Fruit fly (Drosophila melanogaster) whole organism, wandering third instar larva: ENCODE measurements around the gene Mipp1.
A peak's percentile ranks its signal among the peaks of the same experiment; 100 is the strongest.

ENCODE experiments used
- Abd-B ChIP-seq: fragments of >200 bp; optimal IDR thresholded peaks from 2 replicates; lab custom pipeline; 2017; ENCODE audit warnings: missing biosample characterization, missing genetic modification characterization
- CG32264 ChIP-seq: fragments of 200-800 bp; sonication (Bioruptor generic); optimal IDR thresholded peaks from 2 replicates; lab custom pipeline; 2016; ENCODE audit warnings: missing biosample characterization, missing genetic modification characterization
- CG9705 ChIP-seq: fragments of 200-800 bp; sonication (Bioruptor generic); optimal IDR thresholded peaks from 2 replicates; lab custom pipeline; 2018; ENCODE audit warnings: missing biosample characterization, mild to moderate bottlenecking, missing genetic modification characterization
- CrebA ChIP-seq: fragments of 200-800 bp; sonication (Bioruptor generic); optimal IDR thresholded peaks from 2 replicates; lab custom pipeline; 2016; ENCODE audit warnings: missing biosample characterization, mild to moderate bottlenecking, missing genetic modification characterization, borderline replicate concordance
- Dfd ChIP-seq: fragments of >200 bp; optimal IDR thresholded peaks from 2 replicates; lab custom pipeline; 2017; ENCODE audit warnings: missing biosample characterization, missing genetic modification characterization
- Dif ChIP-seq: fragments of 200-275, 200-300 bp; sonication (Bioruptor generic); optimal IDR thresholded peaks from 2 replicates; lab custom pipeline; 2018; ENCODE audit warnings: missing biosample characterization, missing genetic modification characterization; ENCODE audit not compliant: partially characterized antibody
- GATAd ChIP-seq: sonication (Bioruptor generic); optimal IDR thresholded peaks from 2 replicates; lab custom pipeline; 2016; ENCODE audit warnings: missing biosample characterization, missing genetic modification characterization
- HLH106 ChIP-seq: fragments of 200-800 bp; optimal IDR thresholded peaks from 3 replicates; lab custom pipeline; 2019; ENCODE audit warnings: missing biosample characterization, mild to moderate bottlenecking, missing genetic modification characterization, moderate library complexity
- Hnf4 ChIP-seq: fragments of 200-800 bp; sonication (Bioruptor generic); optimal IDR thresholded peaks from 2 replicates; lab custom pipeline; 2016; ENCODE audit warnings: missing biosample characterization, mild to moderate bottlenecking, missing genetic modification characterization
- Hr78 ChIP-seq: fragments of >200 bp; optimal IDR thresholded peaks from 2 replicates; lab custom pipeline; 2017; ENCODE audit warnings: missing biosample characterization, missing genetic modification characterization
- Hr83 ChIP-seq: fragments of 200-300 bp; sonication (Bioruptor generic); optimal IDR thresholded peaks from 2 replicates; lab custom pipeline; 2016; ENCODE audit warnings: missing biosample characterization, mild to moderate bottlenecking, missing genetic modification characterization, moderate library complexity; ENCODE audit not compliant: poor library complexity, severe bottlenecking
- Jra ChIP-seq: sonication (Bioruptor generic); optimal IDR thresholded peaks from 2 replicates; lab custom pipeline; 2016; ENCODE audit warnings: missing biosample characterization, missing genetic modification characterization
- Mio ChIP-seq: sonication (Bioruptor generic); optimal IDR thresholded peaks from 2 replicates; lab custom pipeline; 2016; ENCODE audit warnings: missing biosample characterization, missing genetic modification characterization
- Myc ChIP-seq: fragments of >200 bp; optimal IDR thresholded peaks from 2 replicates; lab custom pipeline; 2017
- N ChIP-seq: fragments of >200 bp; optimal IDR thresholded peaks from 2 replicates; lab custom pipeline; 2018; ENCODE audit warnings: missing biosample characterization, missing external identifiers, missing genetic modification characterization
- OdsH ChIP-seq: fragments of 200-800 bp; sonication (Bioruptor generic); optimal IDR thresholded peaks from 2 replicates; lab custom pipeline; 2016; ENCODE audit warnings: missing biosample characterization, mild to moderate bottlenecking, missing genetic modification characterization
- Rel ChIP-seq, 2 experiments: fragments of 200-800 bp; sonication (Bioruptor generic) in 1 of 2; optimal IDR thresholded peaks; 2 replicates in 1 of 2; 3 replicates in 1 of 2; lab custom pipeline; 2016 to 2019; ENCODE audit warnings: mild to moderate bottlenecking in 2 of 2, missing biosample characterization in 2 of 2, missing genetic modification characterization in 2 of 2, moderate library complexity in 1 of 2
- Sp1 ChIP-seq: fragments of 200-800 bp; sonication (Bioruptor generic); optimal IDR thresholded peaks from 3 replicates; lab custom pipeline; 2019; ENCODE audit warnings: missing biosample characterization, mild to moderate bottlenecking, missing genetic modification characterization, moderate library complexity
- Vsx2 ChIP-seq: fragments of 200-300, 225-300 bp; sonication (Bioruptor generic); optimal IDR thresholded peaks from 2 replicates; lab custom pipeline; 2018; ENCODE audit warnings: missing biosample characterization, missing genetic modification characterization; ENCODE audit not compliant: partially characterized antibody
- br ChIP-seq: fragments of 200-800 bp; sonication (Bioruptor generic); optimal IDR thresholded peaks from 2 replicates; lab custom pipeline; 2016; ENCODE audit warnings: missing biosample characterization, missing genetic modification characterization
- brk ChIP-seq: fragments of 200-800 bp; sonication (Bioruptor generic); optimal IDR thresholded peaks from 2 replicates; lab custom pipeline; 2016; ENCODE audit warnings: missing biosample characterization, mild to moderate bottlenecking, missing genetic modification characterization
- dl ChIP-seq, 2 experiments: fragments of 175-275, 200-275 bp in 1 of 2; fragments of 200-275 bp in 1 of 2; sonication (Bioruptor generic); optimal IDR thresholded peaks; lab custom pipeline; 2018; ENCODE audit warnings: mild to moderate bottlenecking in 2 of 2, missing biosample characterization in 2 of 2, missing genetic modification characterization in 2 of 2, moderate library complexity in 2 of 2; ENCODE audit not compliant: partially characterized antibody in 2 of 2, insufficient read depth in 1 of 2
- dmrt93B ChIP-seq: fragments of 200-800 bp; sonication (Bioruptor generic); optimal IDR thresholded peaks from 2 replicates; lab custom pipeline; 2018; ENCODE audit warnings: missing biosample characterization, mild to moderate bottlenecking, missing genetic modification characterization
- dsf ChIP-seq: sonication (Bioruptor generic); optimal IDR thresholded peaks from 2 replicates; lab custom pipeline; 2016; ENCODE audit warnings: missing biosample characterization, missing genetic modification characterization, borderline replicate concordance
- ey ChIP-seq: fragments of 200-800 bp; sonication (Bioruptor generic); optimal IDR thresholded peaks from 2 replicates; lab custom pipeline; 2016; ENCODE audit warnings: missing biosample characterization, missing genetic modification characterization
- foxo ChIP-seq, 2 experiments: fragments of 200-800 bp; sonication (Bioruptor generic); optimal IDR thresholded peaks; 2 replicates in 1 of 2; 3 replicates in 1 of 2; lab custom pipeline; 2016 to 2017; ENCODE audit warnings: missing biosample characterization in 2 of 2, missing genetic modification characterization in 2 of 2
- fru ChIP-seq: fragments of 200-800 bp; sonication (Bioruptor generic); optimal IDR thresholded peaks from 3 replicates; lab custom pipeline; 2016; ENCODE audit warnings: missing biosample characterization, mild to moderate bottlenecking, missing genetic modification characterization
- h ChIP-seq: fragments of 200-800 bp; sonication (Bioruptor generic); optimal IDR thresholded peaks from 3 replicates; lab custom pipeline; 2016; ENCODE audit warnings: missing biosample characterization, mild to moderate bottlenecking, missing genetic modification characterization
- jim ChIP-seq: fragments of 175-275, 200-325 bp; sonication (Bioruptor generic); optimal IDR thresholded peaks from 2 replicates; lab custom pipeline; 2016; ENCODE audit warnings: missing biosample characterization, mild to moderate bottlenecking, missing genetic modification characterization
- lola ChIP-seq: fragments of >200 bp; optimal IDR thresholded peaks from 2 replicates; lab custom pipeline; 2017; ENCODE audit warnings: missing biosample characterization, missing genetic modification characterization
- pan ChIP-seq: fragments of >200 bp; optimal IDR thresholded peaks from 2 replicates; lab custom pipeline; 2017
- psq ChIP-seq: fragments of 200-800 bp; sonication (Bioruptor generic); optimal IDR thresholded peaks from 3 replicates; lab custom pipeline; 2017; ENCODE audit warnings: missing biosample characterization, mild to moderate bottlenecking, missing genetic modification characterization, moderate library complexity
- rgr ChIP-seq: fragments of 200-800 bp; sonication (Bioruptor generic); optimal IDR thresholded peaks from 3 replicates; lab custom pipeline; 2016; ENCODE audit warnings: missing biosample characterization, mild to moderate bottlenecking, missing genetic modification characterization
- sage ChIP-seq: fragments of 200-800 bp; sonication (Bioruptor generic); optimal IDR thresholded peaks from 2 replicates; lab custom pipeline; 2016; ENCODE audit warnings: missing biosample characterization, mild to moderate bottlenecking, missing genetic modification characterization
- sv ChIP-seq: fragments of 200-800 bp; sonication (Bioruptor generic); optimal IDR thresholded peaks from 3 replicates; lab custom pipeline; 2016; ENCODE audit warnings: missing biosample characterization, missing genetic modification characterization
- tai ChIP-seq: sonication (Bioruptor generic); optimal IDR thresholded peaks from 2 replicates; lab custom pipeline; 2016; ENCODE audit warnings: missing biosample characterization, missing genetic modification characterization
- usp ChIP-seq: fragments of >200 bp; optimal IDR thresholded peaks from 2 replicates; lab custom pipeline; 2017; ENCODE audit warnings: missing biosample characterization, missing genetic modification characterization
- woc ChIP-seq: sonication (Bioruptor generic); optimal IDR thresholded peaks from 2 replicates; lab custom pipeline; 2016; ENCODE audit warnings: missing biosample characterization, mild to moderate bottlenecking, missing genetic modification characterization

The Mipp1 gene

DNA sequence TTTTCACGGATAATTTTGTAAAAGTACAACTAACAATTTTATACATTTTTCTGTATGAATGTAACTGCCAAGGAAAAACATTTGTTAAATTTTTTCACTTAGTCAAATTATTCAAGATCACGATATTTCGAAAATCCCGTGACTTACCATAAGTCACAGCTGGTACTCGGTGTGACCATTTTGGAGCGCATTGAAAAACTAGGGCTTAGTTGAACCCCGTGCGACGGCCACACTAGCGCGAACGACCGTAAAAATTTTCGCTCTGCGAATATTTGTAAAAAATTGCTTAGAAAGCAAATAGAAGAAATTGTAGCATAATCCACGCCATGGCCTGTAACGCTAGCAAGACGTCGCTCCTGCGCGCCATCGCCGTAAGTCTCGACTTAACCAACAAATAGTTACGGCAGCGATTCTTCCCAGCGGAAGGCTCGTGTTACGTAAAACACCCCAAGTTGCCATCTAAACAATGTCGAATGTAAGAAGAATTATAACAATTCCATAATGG lies 11.0 kb upstream of the Mipp1 start, which contains the start of gene UQCR-C2:
UQCR-C2 (plus strand) TSS at position 51 of the 505 bp plus-strand sequence.
- TF ChIP-seq Rel (GFP tag; optimal IDR thresholded peaks at IDR 0.05; lab: Kevin White, UChicago) = no peak
- peak; percentile 46 for TF ChIP-seq Rel (tag; optimal IDR thresholded peaks at IDR 0.05; lab: Kevin White, UChicago)
- TF ChIP-seq OdsH (GFP tag; lab: Kevin White, UChicago) = no peak
- TF ChIP-seq woc (GFP tag; lab: Kevin White, UChicago) = peak; percentile 87
- no peak for TF ChIP-seq CG9705 (GFP tag; lab: Kevin White, UChicago)
- peak; percentile 13 for TF ChIP-seq HLH106
- TF ChIP-seq tai (GFP tag; lab: Kevin White, UChicago) = no peak
- TF ChIP-seq ey (GFP tag; lab: Kevin White, UChicago) = no peak
- TF ChIP-seq sv (GFP tag; lab: Kevin White, UChicago) = no peak
- TF ChIP-seq Hr83 (GFP tag; lab: Kevin White, UChicago) = peak; percentile 8
- TF ChIP-seq fru (GFP tag; lab: Kevin White, UChicago) = no peak
- TF ChIP-seq N (GFP tag; lab: Kevin White, UChicago) = no peak
- no peak for TF ChIP-seq Myc (lab: Kevin White, UChicago)
- no peak for TF ChIP-seq brk (GFP tag; lab: Kevin White, UChicago)
- TF ChIP-seq lola (GFP tag; lab: Kevin White, UChicago) = no peak
- TF ChIP-seq Dfd = no peak
- TF ChIP-seq Hnf4 (GFP tag; lab: Kevin White, UChicago) = no peak
- no peak for TF ChIP-seq usp (GFP tag; lab: Kevin White, UChicago)
- no peak for TF ChIP-seq Mio (GFP tag; lab: Kevin White, UChicago)
- no peak for TF ChIP-seq CG32264 (GFP tag; lab: Kevin White, UChicago)
- TF ChIP-seq Hr78 (GFP tag; lab: Kevin White, UChicago) = no peak
- no peak for TF ChIP-seq pan (lab: Kevin White, UChicago)
- TF ChIP-seq rgr = peak; percentile 63
- peak in 1 of 2 experiments; percentile 2 for TF ChIP-seq foxo (GFP tag; optimal IDR thresholded peaks at IDR 0.05; lab: Kevin White, UChicago)
- no peak for TF ChIP-seq dmrt93B (GFP tag; lab: Kevin White, UChicago)
- TF ChIP-seq Jra (GFP tag; lab: Kevin White, UChicago) = no peak
- TF ChIP-seq dsf (GFP tag; lab: Kevin White, UChicago) = no peak
- no peak for TF ChIP-seq h (GFP tag; lab: Kevin White, UChicago)
- no peak for TF ChIP-seq Abd-B
- TF ChIP-seq Vsx2 (GFP tag; lab: Kevin White, UChicago) = no peak
- TF ChIP-seq psq (GFP tag; lab: Kevin White, UChicago) = no peak
- TF ChIP-seq jim (GFP tag; lab: Kevin White, UChicago) = no peak
- no peak for TF ChIP-seq CrebA (GFP tag; lab: Kevin White, UChicago)
- no peak for TF ChIP-seq br (GFP tag; lab: Kevin White, UChicago)
- peak; percentile 10 for TF ChIP-seq Dif (GFP tag; lab: Kevin White, UChicago)
- TF ChIP-seq dl (GFP tag; optimal IDR thresholded peaks at IDR 0.05; lab: Kevin White, UChicago; ENCODE audit: insufficient read depth in 1 of 2, partially characterized antibody in 2 of 2) = no peak
- TF ChIP-seq sage = no peak
- TF ChIP-seq Sp1 (GFP tag; lab: Kevin White, UChicago) = peak; percentile 11
- no peak for TF ChIP-seq GATAd (GFP tag; lab: Kevin White, UChicago)
- TF ChIP-seq, all 38 proteins: peak for 8

DNA sequence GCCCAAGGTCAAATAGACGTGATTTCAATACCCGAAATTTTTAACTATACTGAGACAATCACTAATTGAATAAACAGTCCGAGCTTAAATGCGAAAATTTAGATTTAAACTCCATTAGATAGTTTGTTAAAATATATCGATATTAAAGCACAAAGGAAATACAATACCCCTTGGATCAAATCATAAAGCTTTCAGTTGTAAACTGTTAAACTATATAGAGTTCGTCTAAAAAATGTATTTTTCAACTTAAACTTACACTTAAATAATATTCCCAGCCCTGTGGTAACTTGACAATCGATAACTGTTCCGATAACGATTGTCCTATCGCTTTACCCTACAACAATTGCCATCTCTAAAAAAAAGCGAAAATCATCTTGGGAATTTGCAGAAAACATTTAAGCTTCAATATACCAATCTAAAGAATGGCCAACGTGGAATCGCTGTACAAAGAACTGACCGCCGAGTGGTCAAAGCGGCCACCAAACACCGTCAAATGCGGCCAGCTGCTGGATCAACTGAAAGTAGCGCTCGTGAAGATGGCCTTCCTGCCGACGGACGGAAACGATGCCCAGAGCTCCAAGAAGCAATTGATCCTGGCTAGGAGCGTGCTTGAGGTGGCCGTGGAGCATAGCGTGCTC lies 9.7 kb upstream of the Mipp1 start, which contains the start of gene Rpn12:
Rpn12 (plus strand) TSS at position 351 of the 638 bp plus-strand sequence.
- TF ChIP-seq br (GFP tag; lab: Kevin White, UChicago) = peak; percentile 22
- peak; percentile 49 for TF ChIP-seq h (GFP tag; lab: Kevin White, UChicago)
- no peak for TF ChIP-seq sage
- TF ChIP-seq dmrt93B (GFP tag; lab: Kevin White, UChicago) = no peak
- TF ChIP-seq rgr = peak; percentile 22
- peak; percentile 42 for TF ChIP-seq Sp1 (GFP tag; lab: Kevin White, UChicago)
- TF ChIP-seq dl (GFP tag; optimal IDR thresholded peaks at IDR 0.05; lab: Kevin White, UChicago; ENCODE audit: insufficient read depth in 1 of 2, partially characterized antibody in 2 of 2) = no peak
- TF ChIP-seq dsf (GFP tag; lab: Kevin White, UChicago) = peak; percentile 29
- peak; percentile 45 for TF ChIP-seq woc (GFP tag; lab: Kevin White, UChicago)
- peak; percentile 12 for TF ChIP-seq CG9705 (GFP tag; lab: Kevin White, UChicago)
- TF ChIP-seq fru (GFP tag; lab: Kevin White, UChicago) = peak; percentile 45
- peak; percentile 33 for TF ChIP-seq ey (GFP tag; lab: Kevin White, UChicago)
- TF ChIP-seq lola (GFP tag; lab: Kevin White, UChicago) = no peak
- peak; percentile 65 for TF ChIP-seq HLH106
- TF ChIP-seq Rel (GFP tag; optimal IDR thresholded peaks at IDR 0.05; lab: Kevin White, UChicago) = no peak
- peak; percentile 50 for TF ChIP-seq Rel (tag; optimal IDR thresholded peaks at IDR 0.05; lab: Kevin White, UChicago)
- peak; percentile 15 for TF ChIP-seq Myc (lab: Kevin White, UChicago)
- peak in 1 of 2 experiments; percentile 58 for TF ChIP-seq foxo (GFP tag; optimal IDR thresholded peaks at IDR 0.05; lab: Kevin White, UChicago)
- TF ChIP-seq jim (GFP tag; lab: Kevin White, UChicago) = no peak
- no peak for TF ChIP-seq Hr78 (GFP tag; lab: Kevin White, UChicago)
- no peak for TF ChIP-seq sv (GFP tag; lab: Kevin White, UChicago)
- TF ChIP-seq Hr83 (GFP tag; lab: Kevin White, UChicago) = peak; percentile 29
- peak; percentile 27 for TF ChIP-seq Jra (GFP tag; lab: Kevin White, UChicago)
